Worm (Caenorhabditis elegans) whole organism, young adult: ENCODE results near the gene T26G10.3.

Experiments
- B0019.2 ChIP-seq: fragments of 200-800 bp; sonication (Bioruptor generic); conservative IDR thresholded peaks from 2 replicates; pipeline ENCODE4 v1.3.6; 2022; ENCODE audit warnings: missing genetic modification reagents, missing genetic modification characterization, missing compliant biosample characterization
- B0035.1 ChIP-seq: sonication (generic microtip); optimal IDR thresholded peaks from 2 replicates; lab custom pipeline; 2016; ENCODE audit warnings: missing genetic modification characterization, mild to moderate bottlenecking, missing compliant biosample characterization, missing genotype, missing genetic modification reagents
- B0336.3 ChIP-seq: fragments of 200-800 bp; sonication (Bioruptor generic); IDR thresholded peaks from 2 replicates; pipeline ENCODE4 v1.3.6; 2022; ENCODE audit warnings: missing genetic modification characterization, missing compliant biosample characterization
- C17E4.6 ChIP-seq: fragments of 200-800 bp; sonication (Bioruptor generic); IDR thresholded peaks from 2 replicates; pipeline ENCODE4 v1.3.6; 2022; ENCODE audit warnings: missing genetic modification reagents, missing genetic modification characterization, missing compliant biosample characterization
- F23B12.7 ChIP-seq: sonication (generic microtip); optimal IDR thresholded peaks from 2 replicates; lab custom pipeline; 2017; ENCODE audit warnings: missing genetic modification characterization, mild to moderate bottlenecking, missing compliant biosample characterization, antibody characterized with exemption, moderate library complexity; ENCODE audit not compliant: insufficient read depth
- F55B11.4 ChIP-seq: sonication (generic microtip); optimal IDR thresholded peaks from 2 replicates; lab custom pipeline; 2016; ENCODE audit warnings: missing compliant biosample characterization, missing genetic modification characterization, borderline replicate concordance; ENCODE audit not compliant: insufficient read depth
- K12H6.12 ChIP-seq: fragments of 200-800 bp; sonication (Bioruptor generic); optimal IDR thresholded peaks from 2 replicates; lab custom pipeline; 2018; ENCODE audit warnings: mild to moderate bottlenecking, missing genetic modification characterization, missing compliant biosample characterization
- Y56A3A.18 ChIP-seq: fragments of 200-800 bp; sonication (Bioruptor generic); IDR thresholded peaks from 2 replicates; pipeline ENCODE4 v1.3.6; 2022; ENCODE audit warnings: missing genetic modification reagents, missing genetic modification characterization, missing compliant biosample characterization
- atf-7 ChIP-seq: sonication (generic microtip); optimal IDR thresholded peaks from 2 replicates; lab custom pipeline; 2017; ENCODE audit warnings: mild to moderate bottlenecking, missing genetic modification characterization, missing compliant biosample characterization
- athp-1 ChIP-seq: sonication (generic microtip); optimal IDR thresholded peaks from 2 replicates; lab custom pipeline; 2017; ENCODE audit warnings: mild to moderate bottlenecking, missing genetic modification characterization, missing compliant biosample characterization
- attf-3 ChIP-seq: fragments of 200-800 bp; sonication (Bioruptor generic); conservative IDR thresholded peaks from 2 replicates; pipeline ENCODE4 v1.3.6; 2022; ENCODE audit warnings: missing genetic modification reagents, missing genetic modification characterization, missing compliant biosample characterization
- cebp-1 ChIP-seq, 2 experiments: fragments of 200-800 bp in 1 of 2; sonication (Bioruptor generic) in 1 of 2; sonication (generic microtip) in 1 of 2; IDR thresholded peaks in 1 of 2; optimal IDR thresholded peaks in 1 of 2; 2 replicates each; pipeline versions ENCODE4 v1.3.6 to Lab custom; 2017 to 2022; ENCODE audit warnings: missing compliant biosample characterization in 2 of 2, missing genetic modification characterization in 2 of 2, mild to moderate bottlenecking in 1 of 2, missing genetic modification reagents in 1 of 2, moderate library complexity in 1 of 2
- ceh-27 ChIP-seq: fragments of 200-800 bp; sonication (Bioruptor generic); optimal IDR thresholded peaks from 2 replicates; lab custom pipeline; 2018; ENCODE audit warnings: mild to moderate bottlenecking, missing genetic modification characterization, moderate library complexity, missing compliant biosample characterization
- ceh-40 ChIP-seq: fragments of 200-800 bp; sonication (Bioruptor generic); IDR thresholded peaks from 2 replicates; pipeline ENCODE4 v1.3.6; 2022; ENCODE audit warnings: missing genetic modification characterization, missing compliant biosample characterization
- ceh-79 ChIP-seq: sonication (generic microtip); optimal IDR thresholded peaks from 2 replicates; lab custom pipeline; 2017; ENCODE audit warnings: mild to moderate bottlenecking, missing genetic modification characterization, missing compliant biosample characterization
- dox-1 ChIP-seq: fragments of 200-800 bp; sonication (Bioruptor generic); IDR thresholded peaks from 2 replicates; pipeline ENCODE4 v1.3.6; 2022; ENCODE audit warnings: missing genetic modification reagents, missing genetic modification characterization, missing compliant biosample characterization
- egrh-3 ChIP-seq: fragments of 200-800 bp; sonication (Bioruptor generic); IDR thresholded peaks from 2 replicates; pipeline ENCODE4 v1.3.6; 2022; ENCODE audit warnings: missing genetic modification reagents, missing genetic modification characterization, missing compliant biosample characterization
- ekl-4 ChIP-seq: fragments of 200-800 bp; sonication (Bioruptor generic); IDR thresholded peaks from 2 replicates; pipeline ENCODE4 v1.3.6; 2022; ENCODE audit warnings: missing genetic modification reagents, missing genetic modification characterization, missing compliant biosample characterization
- hlh-12 ChIP-seq: sonication (generic microtip); optimal IDR thresholded peaks from 2 replicates; lab custom pipeline; 2016; ENCODE audit warnings: missing genetic modification characterization, missing compliant biosample characterization
- hmg-1.2 ChIP-seq: fragments of 200-800 bp; sonication (Bioruptor generic); IDR thresholded peaks from 2 replicates; pipeline ENCODE4 v1.3.6; 2022; ENCODE audit warnings: missing genetic modification reagents, missing genetic modification characterization, missing compliant biosample characterization
- hsf-1 ChIP-seq: fragments of 200-800 bp; sonication (Bioruptor generic); IDR thresholded peaks from 2 replicates; pipeline ENCODE4 v1.3.6; 2022; ENCODE audit warnings: missing genetic modification reagents, missing genetic modification characterization, missing compliant biosample characterization
- lin-26 ChIP-seq: fragments of 200-800 bp; sonication (Bioruptor generic); IDR thresholded peaks from 2 replicates; pipeline ENCODE4 v1.3.6; 2022; ENCODE audit warnings: missing genetic modification reagents, missing genetic modification characterization, missing compliant biosample characterization
- lin-40 ChIP-seq: sonication (generic microtip); optimal IDR thresholded peaks from 2 replicates; lab custom pipeline; 2016; ENCODE audit warnings: missing genetic modification characterization, mild to moderate bottlenecking, missing compliant biosample characterization, missing genotype, missing genetic modification reagents
- lin-54 ChIP-seq: fragments of 200-800 bp; sonication (Bioruptor generic); optimal IDR thresholded peaks from 2 replicates; lab custom pipeline; 2018; ENCODE audit warnings: mild to moderate bottlenecking, missing genetic modification characterization, missing compliant biosample characterization
- lsl-1 ChIP-seq: fragments of 200-800 bp; sonication (Bioruptor generic); optimal IDR thresholded peaks from 2 replicates; lab custom pipeline; 2018; ENCODE audit warnings: mild to moderate bottlenecking, missing genetic modification characterization, moderate library complexity, missing compliant biosample characterization
- madf-3 ChIP-seq: fragments of 200-800 bp; sonication (Bioruptor generic); IDR thresholded peaks from 2 replicates; pipeline ENCODE4 v1.3.6; 2022; ENCODE audit warnings: missing genetic modification reagents, missing genetic modification characterization, missing compliant biosample characterization
- madf-6 ChIP-seq: fragments of 200-800 bp; sonication (Bioruptor generic); IDR thresholded peaks from 2 replicates; pipeline ENCODE4 v1.3.6; 2022; ENCODE audit warnings: missing genetic modification reagents, missing genetic modification characterization, missing compliant biosample characterization
- madf-8 ChIP-seq: fragments of 200-800 bp; sonication (Bioruptor generic); conservative IDR thresholded peaks from 2 replicates; pipeline ENCODE4 v1.3.6; 2022; ENCODE audit warnings: missing genetic modification reagents, missing genetic modification characterization, missing compliant biosample characterization
- mcd-1 ChIP-seq: fragments of 200-800 bp; sonication (Bioruptor generic); IDR thresholded peaks from 2 replicates; pipeline ENCODE4 v1.3.6; 2022; ENCODE audit warnings: missing genetic modification reagents, missing genetic modification characterization, missing compliant biosample characterization
- nfya-1 ChIP-seq: sonication (generic microtip); optimal IDR thresholded peaks from 2 replicates; lab custom pipeline; 2017; ENCODE audit warnings: antibody characterized with exemption, missing compliant biosample characterization, missing genetic modification characterization, borderline replicate concordance; ENCODE audit not compliant: insufficient read depth
- nfya-2 ChIP-seq: fragments of 200-800 bp; sonication (Bioruptor generic); IDR thresholded peaks from 2 replicates; pipeline ENCODE4 v1.3.6; 2022; ENCODE audit warnings: missing genetic modification reagents, missing genetic modification characterization, missing compliant biosample characterization
- nfyb-1 ChIP-seq: fragments of 200-800 bp; sonication (Bioruptor generic); IDR thresholded peaks from 2 replicates; pipeline ENCODE4 v1.3.6; 2022; ENCODE audit warnings: missing genetic modification reagents, missing genetic modification characterization, missing compliant biosample characterization
- rcor-1 ChIP-seq: fragments of 200-800 bp; sonication (Bioruptor generic); IDR thresholded peaks from 2 replicates; pipeline ENCODE4 v1.3.6; 2022; ENCODE audit warnings: missing genetic modification reagents, missing genetic modification characterization, missing compliant biosample characterization
- snpc-1.3 ChIP-seq: sonication (generic microtip); optimal IDR thresholded peaks from 2 replicates; lab custom pipeline; 2017; ENCODE audit warnings: missing genetic modification characterization, mild to moderate bottlenecking, missing compliant biosample characterization, antibody characterized with exemption, moderate library complexity, missing genotype, missing genetic modification reagents; ENCODE audit not compliant: insufficient read depth
- snpc-3.4 ChIP-seq: sonication (generic microtip); optimal IDR thresholded peaks from 2 replicates; lab custom pipeline; 2017; ENCODE audit warnings: missing genetic modification characterization, mild to moderate bottlenecking, missing compliant biosample characterization, antibody characterized with exemption, moderate library complexity, missing genotype, missing genetic modification reagents
- sptf-2 ChIP-seq: fragments of 200-800 bp; sonication (Bioruptor generic); optimal IDR thresholded peaks from 2 replicates; lab custom pipeline; 2018; ENCODE audit warnings: mild to moderate bottlenecking, missing genetic modification characterization, missing compliant biosample characterization
- tbp1 ChIP-seq: fragments of 200-800 bp; sonication (Bioruptor generic); optimal IDR thresholded peaks from 2 replicates; lab custom pipeline; 2018; ENCODE audit warnings: mild to moderate bottlenecking, missing genetic modification characterization, missing compliant biosample characterization
- zfh-2 ChIP-seq: fragments of 200-800 bp; sonication (Bioruptor generic); conservative IDR thresholded peaks from 2 replicates; pipeline ENCODE4 v1.3.6; 2022; ENCODE audit warnings: missing genetic modification reagents, missing genetic modification characterization, missing compliant biosample characterization
- ztf-18 ChIP-seq: sonication (generic microtip); optimal IDR thresholded peaks from 2 replicates; lab custom pipeline; 2016; ENCODE audit warnings: missing genotype, mild to moderate bottlenecking, missing genetic modification characterization, missing compliant biosample characterization

T26G10.3 gene

DNA sequence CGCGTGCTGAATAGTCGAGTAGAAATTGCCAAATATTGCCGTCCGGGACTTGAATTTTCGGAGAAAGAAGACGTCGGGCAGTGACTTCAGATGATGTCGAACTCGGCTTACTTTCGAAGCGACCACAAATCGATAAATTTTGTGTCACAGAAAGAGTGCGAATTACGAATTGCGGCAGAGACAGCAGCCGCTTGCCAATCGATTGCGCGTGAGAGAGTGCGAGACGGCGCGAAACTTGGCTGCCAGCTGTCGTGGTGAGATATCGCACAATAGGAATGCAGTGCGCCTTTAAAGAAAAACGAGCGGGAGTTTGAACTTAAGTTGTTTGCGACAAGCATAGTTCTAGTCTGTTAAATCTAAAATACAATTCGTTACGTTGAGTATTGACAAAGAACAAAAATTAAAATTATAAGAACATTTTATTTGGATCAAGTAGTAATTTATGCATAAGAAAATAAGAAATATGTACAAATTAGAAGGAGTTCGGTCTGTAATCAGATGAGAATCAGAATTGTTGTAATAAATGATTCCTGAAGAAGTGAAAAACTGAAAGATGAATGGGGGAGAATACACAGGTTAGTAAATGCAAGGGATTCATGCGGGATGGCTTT, 30.3 kb upstream of the T26G10.3 start, which contains the start of gene pir-2 (continued):
- 0 out of 2 replicates have a peak, but pooled peaks have one; percentile 9 for TF ChIP-seq egrh-3 (GFP tag; lab: Robert Waterston, UW)
- peak; percentile 72 for TF ChIP-seq dox-1 (GFP tag; lab: Robert Waterston, UW)
- peak; percentile 55; the same call in 1 of the 2 replicates for TF ChIP-seq attf-3 (GFP tag; lab: Robert Waterston, UW)
- TF ChIP-seq tbp1 (GFP tag; lab: Kevin White, UChicago) = peak; percentile 43
- 0 out of 2 replicates have a peak, but pooled peaks have one; percentile 27 for TF ChIP-seq B0019.2
- TF ChIP-seq ztf-18 = peak; percentile 46
- peak; percentile 40 for TF ChIP-seq K12H6.12 (tag; lab: Kevin White, UChicago)
- no peak for TF ChIP-seq nfya-2
- TF ChIP-seq athp-1 = peak; percentile 52
- TF ChIP-seq lsl-1 (GFP tag; lab: Kevin White, UChicago) = peak; percentile 52
- TF ChIP-seq lin-40 (tag; lab: Kevin White, UChicago) = peak; percentile 76
- no peak for TF ChIP-seq cebp-1 (GFP tag; IDR thresholded peaks at IDR 0.05; lab: Robert Waterston, UW)
- TF ChIP-seq cebp-1 (tag; optimal IDR thresholded peaks at IDR 0.05; lab: Kevin White, UChicago) = peak; percentile 72
- peak; percentile 57 for TF ChIP-seq hmg-1.2 (GFP tag; lab: Robert Waterston, UW)
- TF ChIP-seq, all 124 proteins: peak for 39

DNA sequence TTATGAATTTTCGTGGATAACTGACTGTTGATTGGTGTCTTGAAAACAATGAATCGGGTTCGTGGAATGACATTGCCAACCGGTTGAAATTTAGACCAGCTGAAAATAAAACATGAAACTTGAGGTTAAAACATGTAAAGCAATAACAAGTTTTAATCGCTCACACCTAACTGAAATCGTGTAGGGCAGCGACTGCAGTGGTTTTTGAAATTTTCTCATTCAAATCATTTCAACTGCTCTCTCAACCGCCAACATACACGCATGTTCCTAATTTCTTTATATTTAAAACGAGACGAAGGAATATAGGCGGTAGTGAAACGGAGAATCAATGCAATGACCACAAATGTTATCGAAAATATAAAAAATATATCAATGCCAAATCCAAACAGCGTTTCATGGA, 29.6 kb upstream of the T26G10.3 start:
- TF ChIP-seq B0035.1 (tag; lab: Kevin White, UChicago) (no peak), snpc-1.3 (peak; percentile 39), ztf-18 (peak; percentile 48), nfyb-1 (GFP tag; lab: Robert Waterston, UW) (peak; percentile 45; the same call in 1 of the 2 replicates), ceh-79 (tag; lab: Kevin White, UChicago) (peak; percentile 45), zfh-2 (GFP tag; lab: Robert Waterston, UW) (no peak), hlh-12 (tag; lab: Kevin White, UChicago) (no peak), B0336.3 (peak; percentile 38), nfya-1 (tag; lab: Kevin White, UChicago) (no peak), sptf-2 (no peak), tbp1 (GFP tag; lab: Kevin White, UChicago) (peak; percentile 0), madf-6 (GFP tag; lab: Robert Waterston, UW) (peak; percentile 74), F55B11.4 (tag; lab: Kevin White, UChicago) (no peak), nfya-2 (0 out of 2 replicates have a peak, but pooled peaks have one; percentile 35), ekl-4 (GFP tag; lab: Robert Waterston, UW) (peak; percentile 30; the same call in 1 of the 2 replicates), C17E4.6 (GFP tag; lab: Robert Waterston, UW) (no peak), snpc-3.4 (tag; lab: Kevin White, UChicago) (no peak), athp-1 (no peak), mcd-1 (GFP tag; lab: Robert Waterston, UW) (no peak), ceh-27 (GFP tag; lab: Kevin White, UChicago) (no peak), madf-8 (GFP tag; lab: Robert Waterston, UW) (peak; percentile 19; the same call in 1 of the 2 replicates), rcor-1 (GFP tag; lab: Robert Waterston, UW) (no peak), lin-54 (peak; percentile 37), madf-3 (0 out of 2 replicates have a peak, but pooled peaks have one; percentile 33), atf-7 (peak; percentile 45), Y56A3A.18 (no peak), lsl-1 (GFP tag; lab: Kevin White, UChicago) (no peak), F23B12.7 (tag; lab: Kevin White, UChicago) (no peak), ceh-40 (GFP tag; lab: Robert Waterston, UW) (no peak), lin-26 (GFP tag; lab: Robert Waterston, UW) (peak; percentile 57; the same call in 1 of the 2 replicates), hsf-1 (GFP tag; lab: Robert Waterston, UW) (0 out of 2 replicates have a peak, but pooled peaks have one; percentile 34)
